Worm (Caenorhabditis elegans): ENCODE measurements around the gene F32E10.5.

The F32E10.5 gene

DNA sequence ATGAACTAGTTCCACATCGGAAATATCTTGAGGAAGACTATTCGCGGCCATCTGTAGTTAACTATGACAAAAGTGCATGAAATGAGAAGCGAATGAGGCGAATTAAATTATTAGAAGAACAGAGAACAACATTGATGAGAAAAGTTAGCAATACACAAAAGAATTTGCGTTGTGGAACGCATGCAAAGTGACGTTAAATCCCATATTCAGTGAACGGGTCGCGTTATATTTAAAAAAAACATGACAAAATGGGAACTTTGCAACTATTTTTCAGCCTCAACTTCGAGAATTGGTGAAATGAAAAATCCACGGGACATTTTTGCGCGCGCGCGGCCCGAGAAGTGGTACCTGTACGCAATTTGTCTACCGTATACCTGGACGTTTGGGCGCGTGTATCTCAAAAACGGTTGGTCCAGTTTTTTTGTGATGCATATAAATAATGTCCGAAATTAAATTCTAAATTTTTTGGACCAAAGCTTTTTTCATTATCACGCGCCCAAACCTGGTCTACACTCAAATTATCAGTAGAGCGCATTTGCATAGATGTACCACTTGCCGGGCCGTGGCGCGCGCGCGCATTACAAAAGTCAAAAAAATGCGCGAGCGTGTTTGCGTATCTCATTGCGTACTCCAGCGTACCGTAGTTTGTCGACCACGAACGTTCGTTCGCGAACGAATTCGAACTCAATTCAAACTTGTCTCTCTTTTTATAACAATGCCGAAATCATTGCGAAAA, 30.2 kb downstream of the F32E10.5 start, which contains the start of the genes cdd-2 and oef-1 (continued):
- TF ChIP-seq egrh-3 (GFP tag; IDR thresholded peaks at IDR 0.05) (0 out of 2 replicates have a peak, but pooled peaks have one; percentile 25), dox-1 (GFP tag; IDR thresholded peaks at IDR 0.05) (peak; percentile 96), B0019.2 (GFP tag; conservative IDR thresholded peaks at IDR 0.05) (peak; percentile 95), egl-18 (GFP tag; IDR thresholded peaks at IDR 0.05) (no peak), lir-1 (GFP tag; conservative IDR thresholded peaks at IDR 0.05) (peak; percentile 87), ama-1 (optimal IDR thresholded peaks at IDR 0.05) (no peak), ama-1 (GFP tag; optimal IDR thresholded peaks at IDR 0.05) (no peak), tlf-1 (GFP tag; optimal IDR thresholded peaks at IDR 0.05) (peak; percentile 85), D2030.7 (GFP tag; IDR thresholded peaks at IDR 0.05) (peak; percentile 96), hmg-1.2 (GFP tag; IDR thresholded peaks at IDR 0.05) (peak; percentile 81), madf-8 (GFP tag; conservative IDR thresholded peaks at IDR 0.05) (peak; percentile 94), F39B2.1 (GFP tag; IDR thresholded peaks at IDR 0.05) (no peak), snpc-3.4 (tag; optimal IDR thresholded peaks at IDR 0.05) (peak; percentile 29), cebp-2 (GFP tag; IDR thresholded peaks at IDR 0.05) (0 out of 2 replicates have a peak, but pooled peaks have one; percentile 16), mel-28 (tag; optimal IDR thresholded peaks at IDR 0.05; ENCODE audit: borderline replicate concordance) (no peak), let-607 (tag; optimal IDR thresholded peaks at IDR 0.05) (no peak), lsy-27 (tag; optimal IDR thresholded peaks at IDR 0.05; ENCODE audit: borderline replicate concordance, insufficient read depth) (no peak), sdz-38 (tag; optimal IDR thresholded peaks at IDR 0.05) (no peak), Y56A3A.18 (GFP tag; IDR thresholded peaks at IDR 0.05) (no peak), zim-3 (tag; optimal IDR thresholded peaks at IDR 0.05) (no peak), B0035.1 (tag; optimal IDR thresholded peaks at IDR 0.05) (no peak), somi-1 (GFP tag; optimal IDR thresholded peaks at IDR 0.05) (no peak), K12H6.12 (tag; optimal IDR thresholded peaks at IDR 0.05) (no peak), ceh-91 (GFP tag; IDR thresholded peaks at IDR 0.05) (peak; percentile 99), nhr-90 (tag; optimal IDR thresholded peaks at IDR 0.05) (no peak), gei-17 (GFP tag; optimal IDR thresholded peaks at IDR 0.05) (no peak), unc-62 (GFP tag; optimal IDR thresholded peaks at IDR 0.05) (no peak), fkh-3 (tag; optimal IDR thresholded peaks at IDR 0.05) (no peak), C17E4.6 (GFP tag; IDR thresholded peaks at IDR 0.05) (peak; percentile 78; the same call in 1 of the 2 replicates), ztf-3 (GFP tag; optimal IDR thresholded peaks at IDR 0.05) (no peak), T26A5.8 (tag; optimal IDR thresholded peaks at IDR 0.05) (no peak), lsl-1 (GFP tag; optimal IDR thresholded peaks at IDR 0.05) (peak; percentile 96), ceh-40 (GFP tag; IDR thresholded peaks at IDR 0.05) (no peak), F33H1.4 (GFP tag; IDR thresholded peaks at IDR 0.05) (peak; percentile 85), ceh-100 (GFP tag; IDR thresholded peaks at IDR 0.05) (peak; percentile 78), mxl-1 (tag; optimal IDR thresholded peaks at IDR 0.05) (no peak), nfya-1 (tag; optimal IDR thresholded peaks at IDR 0.05; ENCODE audit: borderline replicate concordance, insufficient read depth) (no peak), F57A8.1 (GFP tag; optimal IDR thresholded peaks at IDR 0.05) (no peak), lin-26 (GFP tag; IDR thresholded peaks at IDR 0.05) (peak; percentile 73; the same call in 1 of the 2 replicates), B0261.1 (tag; optimal IDR thresholded peaks at IDR 0.05) (no peak), cebp-1 (GFP tag; IDR thresholded peaks at IDR 0.05) (no peak), cebp-1 (tag; optimal IDR thresholded peaks at IDR 0.05) (no peak), Y67H2A.10 (GFP tag; conservative IDR thresholded peaks at IDR 0.05) (peak; percentile 56; the same call in 1 of the 2 replicates), lin-54 (GFP tag; optimal IDR thresholded peaks at IDR 0.05) (peak; percentile 76), die-1 (tag; optimal IDR thresholded peaks at IDR 0.05) (no peak), pha-4 (tag; optimal IDR thresholded peaks at IDR 0.05) (no peak), hlh-26 (GFP tag; conservative IDR thresholded peaks at IDR 0.05) (no peak), Y79H2A.3 (GFP tag; conservative IDR thresholded peaks at IDR 0.05) (peak; percentile 94)

Measured in whole organism, young adult.